Fruit fly (Drosophila melanogaster) whole organism, prepupa: ENCODE results near the gene lush.

ENCODE experiments used
- Blimp-1 ChIP-seq: fragments of 200-800 bp; sonication (Bioruptor generic); optimal IDR thresholded peaks from 3 replicates; lab custom pipeline; 2017; ENCODE audit warnings: missing biosample characterization, missing genetic modification characterization, mild to moderate bottlenecking, moderate library complexity, missing genetic modification reagents
- CG10631 ChIP-seq: fragments of 200-800 bp; sonication (Bioruptor generic); optimal IDR thresholded peaks from 2 replicates; lab custom pipeline; 2016; ENCODE audit warnings: missing biosample characterization, missing genetic modification characterization
- CG10669 ChIP-seq: fragments of 200-800 bp; sonication (Bioruptor generic); optimal IDR thresholded peaks from 3 replicates; lab custom pipeline; 2018; ENCODE audit warnings: missing biosample characterization, mild to moderate bottlenecking, missing genetic modification characterization, moderate library complexity
- CG11762 ChIP-seq: fragments of 200-800 bp; sonication (Bioruptor generic); optimal IDR thresholded peaks from 3 replicates; lab custom pipeline; 2016; ENCODE audit warnings: missing biosample characterization, missing genetic modification characterization; ENCODE audit not compliant: insufficient read depth
- CG11902 ChIP-seq: fragments of 200-800 bp; sonication (Bioruptor generic); optimal IDR thresholded peaks from 3 replicates; lab custom pipeline; 2016; ENCODE audit warnings: missing biosample characterization, missing genetic modification characterization
- CG15336 ChIP-seq: fragments of 200-800 bp; sonication (Bioruptor generic); IDR thresholded peaks from 2 replicates; pipeline ENCODE4 v1.3.6; 2022; ENCODE audit warnings: missing biosample characterization, missing genetic modification characterization
- CG1621 ChIP-seq: fragments of 200-800 bp; sonication (Bioruptor generic); optimal IDR thresholded peaks from 3 replicates; lab custom pipeline; 2018; ENCODE audit warnings: missing biosample characterization, mild to moderate bottlenecking, missing genetic modification characterization
- CG16779 ChIP-seq: fragments of 200-800 bp; sonication (Bioruptor generic); optimal IDR thresholded peaks from 3 replicates; lab custom pipeline; 2017; ENCODE audit warnings: missing biosample characterization, mild to moderate bottlenecking, missing genetic modification characterization
- CG3032 ChIP-seq: fragments of 200-800 bp; optimal IDR thresholded peaks from 2 replicates; lab custom pipeline; 2019; ENCODE audit warnings: missing biosample characterization, mild to moderate bottlenecking, missing genetic modification characterization, moderate library complexity
- CG31627 ChIP-seq: fragments of 200-800 bp; sonication (Bioruptor generic); optimal IDR thresholded peaks from 3 replicates; lab custom pipeline; 2016; ENCODE audit warnings: missing biosample characterization, missing genetic modification characterization
- CG32006 ChIP-seq: fragments of 200-800 bp; sonication (Bioruptor generic); optimal IDR thresholded peaks from 3 replicates; lab custom pipeline; 2017; ENCODE audit warnings: missing biosample characterization, mild to moderate bottlenecking, missing genetic modification characterization
- CG34406 ChIP-seq: fragments of 200-800 bp; sonication (Bioruptor generic); optimal IDR thresholded peaks from 3 replicates; lab custom pipeline; 2016; ENCODE audit warnings: missing biosample characterization, missing genetic modification characterization
- CG4318 ChIP-seq: fragments of 200-800 bp; sonication (Bioruptor generic); optimal IDR thresholded peaks from 3 replicates; lab custom pipeline; 2017; ENCODE audit warnings: missing biosample characterization, mild to moderate bottlenecking, missing genetic modification characterization
- CG6163 ChIP-seq: fragments of 200-800 bp; sonication (Bioruptor generic); IDR thresholded peaks from 3 replicates; pipeline ENCODE4 v1.3.6; 2022; ENCODE audit warnings: missing biosample characterization, missing genetic modification characterization
- CG6276 ChIP-seq: fragments of 200-800 bp; sonication (Bioruptor generic); optimal IDR thresholded peaks from 2 replicates; lab custom pipeline; 2017; ENCODE audit warnings: missing biosample characterization, mild to moderate bottlenecking, missing genetic modification characterization
- CG6792 ChIP-seq: fragments of 200-800 bp; sonication (Bioruptor generic); optimal IDR thresholded peaks from 3 replicates; lab custom pipeline; 2016; ENCODE audit warnings: missing biosample characterization, missing genetic modification characterization
- CG6808 ChIP-seq: fragments of 200-800 bp; sonication (Bioruptor generic); optimal IDR thresholded peaks from 3 replicates; lab custom pipeline; 2017; ENCODE audit warnings: missing biosample characterization, missing genetic modification characterization, mild to moderate bottlenecking, moderate library complexity, missing genetic modification reagents
- CG7368 ChIP-seq: fragments of 200-800 bp; sonication (Bioruptor generic); optimal IDR thresholded peaks from 3 replicates; lab custom pipeline; 2016; ENCODE audit warnings: missing biosample characterization, missing genetic modification characterization
- CG8119 ChIP-seq: fragments of 200-800 bp; sonication (Bioruptor generic); IDR thresholded peaks from 3 replicates; pipeline ENCODE4 v1.3.6; 2022; ENCODE audit warnings: missing biosample characterization, missing genetic modification characterization
- Eip78C ChIP-seq: fragments of 200-800 bp; sonication (Bioruptor generic); peaks from one replicate; lab custom pipeline; 2016; ENCODE audit warnings: missing biosample characterization, missing genetic modification characterization
- Eip93F ChIP-seq: fragments of 200-800 bp; sonication (Bioruptor generic); optimal IDR thresholded peaks from 2 replicates; lab custom pipeline; 2016; ENCODE audit warnings: missing biosample characterization, mild to moderate bottlenecking, missing genetic modification characterization
- Ets21C ChIP-seq: fragments of 200-800 bp; sonication (Bioruptor generic); optimal IDR thresholded peaks from 3 replicates; lab custom pipeline; 2016; ENCODE audit warnings: missing biosample characterization, missing genetic modification characterization
- Gug ChIP-seq: fragments of 200-800 bp; sonication (Bioruptor generic); IDR thresholded peaks from 2 replicates; pipeline ENCODE4 v1.3.6; 2022; ENCODE audit warnings: missing biosample characterization, missing genetic modification characterization
- Hr38 ChIP-seq: sonication (Bioruptor generic); optimal IDR thresholded peaks from 2 replicates; lab custom pipeline; 2016; ENCODE audit warnings: missing biosample characterization, missing genetic modification characterization
- Lpt ChIP-seq: fragments of 200-800 bp; sonication (Bioruptor generic); optimal IDR thresholded peaks from 3 replicates; lab custom pipeline; 2016; ENCODE audit warnings: missing biosample characterization, missing genetic modification characterization
- Met ChIP-seq: fragments of 200-800 bp; sonication (Bioruptor generic); optimal IDR thresholded peaks from 3 replicates; lab custom pipeline; 2016; ENCODE audit warnings: missing biosample characterization, missing genetic modification characterization
- OdsH ChIP-seq: fragments of 200-800 bp; sonication (Bioruptor generic); optimal IDR thresholded peaks from 3 replicates; lab custom pipeline; 2016; ENCODE audit warnings: missing biosample characterization, missing genetic modification characterization
- Smox ChIP-seq: fragments of 200-800 bp; sonication (Bioruptor generic); optimal IDR thresholded peaks from 3 replicates; lab custom pipeline; 2016; ENCODE audit warnings: missing biosample characterization, missing genetic modification characterization
- Sox102F ChIP-seq: fragments of 200-800 bp; sonication (Bioruptor generic); optimal IDR thresholded peaks from 2 replicates; lab custom pipeline; 2016; ENCODE audit warnings: missing biosample characterization, mild to moderate bottlenecking, missing genetic modification characterization
- Sox14 ChIP-seq: fragments of 200-800 bp; sonication (Bioruptor generic); optimal IDR thresholded peaks from 3 replicates; lab custom pipeline; 2016; ENCODE audit warnings: missing biosample characterization, missing genetic modification characterization
- Sox15 ChIP-seq: fragments of 200-800 bp; sonication (Bioruptor generic); optimal IDR thresholded peaks from 3 replicates; lab custom pipeline; 2016; ENCODE audit warnings: missing biosample characterization, missing genetic modification characterization
- achi ChIP-seq: fragments of 200-800 bp; sonication (Bioruptor generic); optimal IDR thresholded peaks from 3 replicates; lab custom pipeline; 2016; ENCODE audit warnings: missing biosample characterization, missing genetic modification characterization
- cyc ChIP-seq: fragments of 200-800 bp; sonication (Bioruptor generic); optimal IDR thresholded peaks from 3 replicates; lab custom pipeline; 2016; ENCODE audit warnings: missing biosample characterization, missing genetic modification characterization
- dsx ChIP-seq: fragments of 200-800 bp; optimal IDR thresholded peaks from 3 replicates; lab custom pipeline; 2019; ENCODE audit warnings: missing biosample characterization, mild to moderate bottlenecking, missing genetic modification characterization, moderate library complexity; ENCODE audit not compliant: poor library complexity, severe bottlenecking
- eg ChIP-seq: fragments of 200-800 bp; sonication (Bioruptor generic); IDR thresholded peaks from 3 replicates; pipeline ENCODE4 v1.3.6; 2022; ENCODE audit warnings: missing biosample characterization, missing genetic modification characterization
- esn ChIP-seq: fragments of 200-800 bp; sonication (Bioruptor generic); optimal IDR thresholded peaks from 2 replicates; lab custom pipeline; 2016; ENCODE audit warnings: missing biosample characterization, mild to moderate bottlenecking, missing genetic modification characterization, moderate library complexity
- fd59A ChIP-seq: fragments of 200-800 bp; sonication (Bioruptor generic); optimal IDR thresholded peaks from 2 replicates; lab custom pipeline; 2017; ENCODE audit warnings: missing biosample characterization, mild to moderate bottlenecking, missing genetic modification characterization, missing genetic modification reagents
- fd85E ChIP-seq: fragments of 200-800 bp; sonication (Bioruptor generic); optimal IDR thresholded peaks from 3 replicates; lab custom pipeline; 2016; ENCODE audit warnings: missing biosample characterization, missing genetic modification characterization
- fkh ChIP-seq: fragments of 200-800 bp; sonication (Bioruptor generic); optimal IDR thresholded peaks from 3 replicates; lab custom pipeline; 2017; ENCODE audit warnings: missing biosample characterization, mild to moderate bottlenecking, missing genetic modification characterization, moderate library complexity
- lz ChIP-seq: fragments of 200-800 bp; sonication (Bioruptor generic); optimal IDR thresholded peaks from 3 replicates; lab custom pipeline; 2016; ENCODE audit warnings: missing biosample characterization, missing genetic modification characterization
- net ChIP-seq: fragments of 200-800 bp; sonication (Bioruptor generic); optimal IDR thresholded peaks from 3 replicates; lab custom pipeline; 2016; ENCODE audit warnings: missing biosample characterization, missing genetic modification characterization
- pdm3 ChIP-seq: fragments of 200-800 bp; sonication (Bioruptor generic); optimal IDR thresholded peaks from 3 replicates; lab custom pipeline; 2016; ENCODE audit warnings: missing biosample characterization, missing genetic modification characterization
- salr ChIP-seq, 2 experiments: fragments of 200-800 bp; sonication (Bioruptor generic); optimal IDR thresholded peaks; 3 replicates each; lab custom pipeline; 2016 to 2018; ENCODE audit warnings: missing biosample characterization in 2 of 2, missing genetic modification characterization in 2 of 2, mild to moderate bottlenecking in 1 of 2
- spab ChIP-seq: fragments of 200-800 bp; sonication (Bioruptor generic); optimal IDR thresholded peaks from 2 replicates; lab custom pipeline; 2017; ENCODE audit warnings: missing biosample characterization, mild to moderate bottlenecking, missing genetic modification characterization, missing genetic modification reagents
- ss ChIP-seq, 2 experiments: fragments of 200-800 bp; sonication (Bioruptor generic); optimal IDR thresholded peaks; 2 replicates in 1 of 2; 3 replicates in 1 of 2; lab custom pipeline; 2017 to 2018; ENCODE audit warnings: mild to moderate bottlenecking in 2 of 2, missing biosample characterization in 2 of 2, missing genetic modification characterization in 2 of 2, moderate library complexity in 1 of 2
- topi ChIP-seq: fragments of 200-800 bp; sonication (Bioruptor generic); optimal IDR thresholded peaks from 3 replicates; lab custom pipeline; 2016; ENCODE audit warnings: missing biosample characterization, missing genetic modification characterization

Gene lush

dm6 chr3L:19598369-19599148 is 7.3 kb downstream of the lush start, which contains the start of the genes ash1 and Taf6:
Gene ash1 (minus strand): TSS chr3L:19598755.
Gene Taf6 (plus strand): TSS chr3L:19599088.
- TF ChIP-seq CG11902 (GFP tag; lab: Kevin White, UChicago) (no peak), esn (no peak), CG34406 (GFP tag; lab: Kevin White, UChicago) (no peak), Eip93F (GFP tag; lab: Kevin White, UChicago) (peak; percentile 13), CG1621 (tag; lab: Kevin White, UChicago) (no peak), Gug (GFP tag; lab: Robert Waterston, UW) (no peak), Lpt (GFP tag; lab: Kevin White, UChicago) (no peak), CG32006 (GFP tag; lab: Kevin White, UChicago) (no peak), Blimp-1 (peak; percentile 89), ss (GFP tag; optimal IDR thresholded peaks at IDR 0.05; lab: Kevin White, UChicago) (no peak)
- TF ChIP-seq, all 60 proteins: peak for 2

dm6 chr3L:19590422-19590821 is 15.5 kb downstream of the lush start, which contains the start of gene CG14100:
Gene CG14100 (minus strand): TSS chr3L:19590524.
- TF ChIP-seq dsx (GFP tag; lab: Kevin White, UChicago) (peak; percentile 99), salr (GFP tag; optimal IDR thresholded peaks at IDR 0.05; lab: Kevin White, UChicago) (peak; percentile 100), CG4318 (GFP tag; lab: Kevin White, UChicago) (peak; percentile 100), esn (peak; percentile 100), CG7368 (peak; percentile 100), CG6808 (GFP tag; lab: Kevin White, UChicago) (peak; percentile 99), topi (peak; percentile 100), Met (GFP tag; lab: Kevin White, UChicago) (peak; percentile 100), ss (GFP tag; optimal IDR thresholded peaks at IDR 0.05; lab: Kevin White, UChicago) (peak; percentile 100), CG1621 (tag; lab: Kevin White, UChicago) (peak; percentile 100), pdm3 (GFP tag; lab: Kevin White, UChicago) (peak; percentile 100), Smox (peak; percentile 100), achi (peak; percentile 100), Hr38 (GFP tag; lab: Kevin White, UChicago) (peak; percentile 100), fd85E (GFP tag; lab: Kevin White, UChicago) (peak; percentile 99), Sox15 (GFP tag; lab: Kevin White, UChicago) (peak; percentile 100), OdsH (GFP tag; lab: Kevin White, UChicago) (peak; percentile 100), CG32006 (GFP tag; lab: Kevin White, UChicago) (peak; percentile 100), Eip78C (GFP tag; lab: Kevin White, UChicago) (peak; percentile 100), CG31627 (peak; percentile 100), spab (GFP tag; lab: Kevin White, UChicago) (peak; percentile 100), fkh (GFP tag; lab: Kevin White, UChicago) (peak; percentile 100), Eip93F (GFP tag; lab: Kevin White, UChicago) (peak; percentile 100), Ets21C (peak; percentile 100), CG11902 (GFP tag; lab: Kevin White, UChicago) (peak; percentile 100), CG6163 (GFP tag; lab: Robert Waterston, UW) (peak; percentile 100), CG6792 (GFP tag; lab: Kevin White, UChicago) (peak; percentile 100), CG8119 (peak; percentile 100), eg (GFP tag; lab: Robert Waterston, UW) (peak; percentile 100), CG15336 (GFP tag; lab: Robert Waterston, UW) (peak; percentile 100), CG3032 (peak; percentile 100), Sox14 (GFP tag; lab: Kevin White, UChicago) (peak; percentile 100), fd59A (GFP tag; lab: Kevin White, UChicago) (peak; percentile 100), CG16779 (tag; lab: Kevin White, UChicago) (peak; percentile 99), Blimp-1 (peak; percentile 99), lz (GFP tag; lab: Kevin White, UChicago) (peak; percentile 100), Sox102F (GFP tag; lab: Kevin White, UChicago) (peak; percentile 100), CG10631 (GFP tag; lab: Kevin White, UChicago) (peak; percentile 100), net (GFP tag; lab: Kevin White, UChicago) (peak; percentile 100), CG11762 (peak; percentile 100), cyc (peak; percentile 100), CG6276 (GFP tag; lab: Kevin White, UChicago) (peak; percentile 100), CG10669 (peak; percentile 100)
